Worm (Caenorhabditis elegans): ENCODE results near the gene fbxb-1.

The fbxb-1 gene

ce11 chrV:19285921-19286320 lies 45.8 kb downstream of the fbxb-1 start:
- TF ChIP-seq C38D4.7 (GFP tag; optimal IDR thresholded peaks at IDR 0.05) (no peak), ref-2 (tag; optimal IDR thresholded peaks at IDR 0.05) (no peak), ceh-24 (tag; optimal IDR thresholded peaks at IDR 0.05) (no peak), hlh-6 (tag; optimal IDR thresholded peaks at IDR 0.05) (no peak), T23F11.4 (GFP tag; optimal IDR thresholded peaks at IDR 0.05) (no peak), dmd-4 (tag; optimal IDR thresholded peaks at IDR 0.05; ENCODE audit: borderline replicate concordance) (no peak), hlh-13 (GFP tag; optimal IDR thresholded peaks at IDR 0.05) (no peak), pat-9 (tag; optimal IDR thresholded peaks at IDR 0.05) (no peak), Y22D7AL.16 (tag; optimal IDR thresholded peaks at IDR 0.05) (no peak), odd-2 (tag; optimal IDR thresholded peaks at IDR 0.05) (no peak)

ce11 chrV:19288073-19288805 lies 48.1 kb downstream of the fbxb-1 start, which contains the start of the genes F55C9.3 and fbxb-57:
TSS of gene F55C9.3 (minus strand) at chrV:19288173.
TSS of gene fbxb-57 (plus strand) at chrV:19288755.
- TF ChIP-seq pha-4 (tag; optimal IDR thresholded peaks at IDR 0.05) (no peak), ceh-18 (tag; optimal IDR thresholded peaks at IDR 0.05) (no peak), ceh-14 (tag; optimal IDR thresholded peaks at IDR 0.05) (no peak), che-1 (tag; optimal IDR thresholded peaks at IDR 0.05) (no peak), ahr-1 (tag; optimal IDR thresholded peaks at IDR 0.05) (no peak), ceh-22 (tag; optimal IDR thresholded peaks at IDR 0.05) (no peak), sox-4 (tag; optimal IDR thresholded peaks at IDR 0.05) (no peak)
